Fruit fly (Drosophila melanogaster) whole organism, embryonic: ENCODE results near the gene wrm2.

Experiments
- Abd-B ChIP-seq: fragments of 200-800 bp; sonication (Bioruptor generic); optimal IDR thresholded peaks from 2 replicates; lab custom pipeline; 2018; ENCODE audit warnings: missing biosample characterization, mild to moderate bottlenecking, missing genetic modification characterization, moderate library complexity
- Atf-2 ChIP-seq: fragments of 200-800 bp; sonication (Bioruptor generic); optimal IDR thresholded peaks from 2 replicates; lab custom pipeline; 2016; ENCODE audit warnings: missing biosample characterization, missing genetic modification characterization
- CG10959 ChIP-seq: fragments of 200-800 bp; sonication (Bioruptor generic); IDR thresholded peaks from 2 replicates; pipeline ENCODE4 v1.3.6; 2022; ENCODE audit warnings: missing biosample characterization, missing genetic modification characterization
- CG11560 ChIP-seq: fragments of 200-800 bp; sonication (Bioruptor generic); IDR thresholded peaks from 3 replicates; pipeline ENCODE4 v1.3.6; 2022; ENCODE audit warnings: missing biosample characterization, missing genetic modification characterization
- CG12391 ChIP-seq: fragments of 200-800 bp; sonication (Bioruptor generic); optimal IDR thresholded peaks from 3 replicates; lab custom pipeline; 2018; ENCODE audit warnings: missing biosample characterization, mild to moderate bottlenecking, missing genetic modification characterization, moderate library complexity
- CG12659 ChIP-seq: fragments of 200-800 bp; sonication (Bioruptor generic); optimal IDR thresholded peaks from 3 replicates; lab custom pipeline; 2017; ENCODE audit warnings: mild to moderate bottlenecking, missing biosample characterization, missing genetic modification reagents, missing genetic modification characterization
- CG12769 ChIP-seq: fragments of 200-800 bp; sonication (Bioruptor generic); optimal IDR thresholded peaks from 2 replicates; lab custom pipeline; 2019; ENCODE audit warnings: missing biosample characterization, mild to moderate bottlenecking, missing genetic modification characterization, moderate library complexity
- CG13287 ChIP-seq: fragments of 200-800 bp; sonication (Bioruptor generic); IDR thresholded peaks from 2 replicates; pipeline ENCODE4 v1.3.6; 2022; ENCODE audit warnings: missing biosample characterization, missing genetic modification characterization; ENCODE audit not compliant: partially characterized antibody
- CG15269 ChIP-seq: fragments of 200-800 bp; sonication (Bioruptor generic); optimal IDR thresholded peaks from 2 replicates; lab custom pipeline; 2018; ENCODE audit warnings: missing biosample characterization, mild to moderate bottlenecking, missing genetic modification characterization, moderate library complexity
- CG16863 ChIP-seq: fragments of 200-800 bp; sonication (Bioruptor generic); optimal IDR thresholded peaks from 3 replicates; lab custom pipeline; 2016; ENCODE audit warnings: missing biosample characterization, missing genetic modification characterization
- CG18011 ChIP-seq: fragments of 200-800 bp; sonication (Bioruptor generic); optimal IDR thresholded peaks from 2 replicates; lab custom pipeline; 2017; ENCODE audit warnings: missing biosample characterization, missing genetic modification characterization, mild to moderate bottlenecking, moderate library complexity, missing genotype
- CG2678 ChIP-seq: fragments of 200-800 bp; sonication (Bioruptor generic); optimal IDR thresholded peaks from 3 replicates; lab custom pipeline; 2019; ENCODE audit warnings: missing biosample characterization, mild to moderate bottlenecking, missing genetic modification characterization, moderate library complexity
- CG2875 ChIP-seq: fragments of 200-800 bp; sonication (Bioruptor generic); optimal IDR thresholded peaks from 2 replicates; lab custom pipeline; 2017; ENCODE audit warnings: missing biosample characterization, mild to moderate bottlenecking, missing genetic modification characterization, missing genetic modification reagents
- CG32532 ChIP-seq: fragments of 200-800 bp; sonication (Bioruptor generic); IDR thresholded peaks from 2 replicates; pipeline ENCODE4 v1.3.6; 2022; ENCODE audit warnings: missing biosample characterization, missing genetic modification characterization
- CG3407 ChIP-seq: fragments of 200-800 bp; sonication (Bioruptor generic); optimal IDR thresholded peaks from 2 replicates; lab custom pipeline; 2018; ENCODE audit warnings: missing biosample characterization, mild to moderate bottlenecking, missing genetic modification characterization
- CG4617 ChIP-seq: fragments of 200-800 bp; sonication (Bioruptor generic); optimal IDR thresholded peaks from 3 replicates; lab custom pipeline; 2016; ENCODE audit warnings: missing biosample characterization, missing genetic modification characterization, borderline replicate concordance
- CG6791 ChIP-seq: fragments of 200-800 bp; sonication (Bioruptor generic); IDR thresholded peaks from 3 replicates; pipeline ENCODE4 v1.3.6; 2022; ENCODE audit warnings: missing biosample characterization, missing genetic modification characterization; ENCODE audit not compliant: partially characterized antibody
- CG8478 ChIP-seq: fragments of >200 bp; optimal IDR thresholded peaks from 2 replicates; lab custom pipeline; 2018
- CG9932 ChIP-seq: fragments of 200-800 bp; sonication (Bioruptor generic); IDR thresholded peaks from 2 replicates; pipeline ENCODE4 v1.3.6; 2022; ENCODE audit warnings: missing biosample characterization, missing genetic modification characterization
- Camta ChIP-seq: fragments of 200-800 bp; sonication (Bioruptor generic); optimal IDR thresholded peaks from 2 replicates; lab custom pipeline; 2016; ENCODE audit warnings: missing biosample characterization, missing genetic modification characterization
- E2f2 ChIP-seq: fragments of 200-800 bp; sonication (Bioruptor generic); IDR thresholded peaks from 2 replicates; pipeline ENCODE4 v1.3.6; 2022; ENCODE audit warnings: missing biosample characterization, missing genetic modification characterization
- Elba2 ChIP-seq: fragments of 200-800 bp; sonication (Bioruptor generic); optimal IDR thresholded peaks from 3 replicates; lab custom pipeline; 2016; ENCODE audit warnings: missing biosample characterization, missing genetic modification characterization
- Gsc ChIP-seq: fragments of 200-800 bp; sonication (Bioruptor generic); IDR thresholded peaks from 2 replicates; pipeline ENCODE4 v1.3.6; 2022; ENCODE audit warnings: missing biosample characterization, missing genetic modification characterization
- HLH3B ChIP-seq: fragments of 200-800 bp; sonication (Bioruptor generic); IDR thresholded peaks from 2 replicates; pipeline ENCODE4 v1.3.6; 2022; ENCODE audit warnings: missing biosample characterization, missing genetic modification characterization
- Hand ChIP-seq: fragments of 200-800 bp; sonication (Bioruptor generic); optimal IDR thresholded peaks from 2 replicates; lab custom pipeline; 2017; ENCODE audit warnings: mild to moderate bottlenecking, missing biosample characterization, missing genetic modification reagents, missing genetic modification characterization
- Hr39 ChIP-seq: fragments of >200 bp; optimal IDR thresholded peaks from 2 replicates; lab custom pipeline; 2017
- Hsf ChIP-seq: fragments of 200-800 bp; sonication (Bioruptor generic); optimal IDR thresholded peaks from 3 replicates; lab custom pipeline; 2016; ENCODE audit warnings: missing biosample characterization, missing genetic modification characterization
- MTF-1 ChIP-seq: fragments of 200-800 bp; sonication (Bioruptor generic); optimal IDR thresholded peaks from 2 replicates; lab custom pipeline; 2018; ENCODE audit warnings: missing biosample characterization, mild to moderate bottlenecking, missing genetic modification characterization, borderline replicate concordance
- Meics ChIP-seq: fragments of 200-800 bp; sonication (Bioruptor generic); optimal IDR thresholded peaks from 2 replicates; lab custom pipeline; 2017; ENCODE audit warnings: missing biosample characterization, mild to moderate bottlenecking, missing genetic modification characterization
- Mes4 ChIP-seq: fragments of 200-800 bp; sonication (Bioruptor generic); optimal IDR thresholded peaks from 2 replicates; lab custom pipeline; 2016; ENCODE audit warnings: missing biosample characterization, missing genetic modification characterization
- Ptx1 ChIP-seq: fragments of 200-800 bp; sonication (Bioruptor generic); IDR thresholded peaks from 2 replicates; pipeline ENCODE4 v1.3.6; 2022; ENCODE audit warnings: missing biosample characterization, missing genetic modification characterization
- Rx ChIP-seq: fragments of 200-800 bp; sonication (Bioruptor generic); IDR thresholded peaks from 2 replicates; pipeline ENCODE4 v1.3.6; 2022; ENCODE audit warnings: missing biosample characterization, missing genetic modification characterization
- Scr ChIP-seq: fragments of 200-800 bp; sonication (Bioruptor generic); IDR thresholded peaks from 2 replicates; pipeline ENCODE4 v1.3.6; 2022; ENCODE audit warnings: missing biosample characterization, missing genetic modification characterization; ENCODE audit not compliant: partially characterized antibody
- Vsx1 ChIP-seq: fragments of 200-800 bp; sonication (Bioruptor generic); optimal IDR thresholded peaks from 2 replicates; lab custom pipeline; 2017; ENCODE audit warnings: missing biosample characterization, mild to moderate bottlenecking, missing genetic modification characterization, missing genetic modification reagents
- cg ChIP-seq: fragments of 200-800 bp; sonication (Bioruptor generic); optimal IDR thresholded peaks from 3 replicates; lab custom pipeline; 2019; ENCODE audit warnings: missing biosample characterization, mild to moderate bottlenecking, missing genetic modification characterization, moderate library complexity
- chm ChIP-seq: fragments of 200-800 bp; sonication (Bioruptor generic); IDR thresholded peaks from 2 replicates; pipeline ENCODE4 v1.3.6; 2022; ENCODE audit warnings: missing biosample characterization, missing genetic modification characterization
- crc ChIP-seq: fragments of 200-800 bp; sonication (Bioruptor generic); optimal IDR thresholded peaks from 2 replicates; lab custom pipeline; 2016; ENCODE audit warnings: missing biosample characterization, missing genetic modification characterization
- en ChIP-seq: fragments of 200-800 bp; sonication (Bioruptor generic); optimal IDR thresholded peaks from 2 replicates; lab custom pipeline; 2016; ENCODE audit warnings: missing biosample characterization, missing genetic modification characterization
- fd64A ChIP-seq: fragments of 200-800 bp; sonication (Bioruptor generic); optimal IDR thresholded peaks from 3 replicates; lab custom pipeline; 2018; ENCODE audit warnings: missing biosample characterization, mild to moderate bottlenecking, missing genetic modification characterization
- kay ChIP-seq: fragments of 200-800 bp; sonication (Bioruptor generic); optimal IDR thresholded peaks from 2 replicates; lab custom pipeline; 2016; ENCODE audit warnings: missing biosample characterization, missing genetic modification characterization
- lab ChIP-seq: fragments of 200-800 bp; sonication (Bioruptor generic); optimal IDR thresholded peaks from 3 replicates; lab custom pipeline; 2017; ENCODE audit warnings: missing biosample characterization, missing genetic modification characterization, mild to moderate bottlenecking, moderate library complexity, missing genetic modification reagents
- lola ChIP-seq, 3 experiments: fragments of >200 bp in 2 of 3; fragments of 200-800 bp in 1 of 3; sonication (Bioruptor generic) in 1 of 3; optimal IDR thresholded peaks; 2 replicates each; lab custom pipeline; 2017 to 2019; ENCODE audit warnings: missing biosample characterization in 3 of 3, missing genetic modification characterization in 3 of 3, mild to moderate bottlenecking in 1 of 3, moderate library complexity in 1 of 3
- maf-S ChIP-seq: fragments of 200-800 bp; sonication (Bioruptor generic); optimal IDR thresholded peaks from 2 replicates; lab custom pipeline; 2016; ENCODE audit warnings: missing biosample characterization, missing genetic modification characterization
- nerfin-1 ChIP-seq: fragments of 200-800 bp; sonication (Bioruptor generic); optimal IDR thresholded peaks from 3 replicates; lab custom pipeline; 2019; ENCODE audit warnings: missing biosample characterization, mild to moderate bottlenecking, missing genetic modification characterization, moderate library complexity
- onecut ChIP-seq: fragments of 200-800 bp; sonication (Bioruptor generic); IDR thresholded peaks from 2 replicates; pipeline ENCODE4 v1.3.6; 2022; ENCODE audit warnings: missing biosample characterization, missing genetic modification characterization
- pb ChIP-seq: fragments of 200-800 bp; sonication (Bioruptor generic); optimal IDR thresholded peaks from 3 replicates; lab custom pipeline; 2016; ENCODE audit warnings: missing biosample characterization, missing genetic modification characterization
- row ChIP-seq: fragments of 200-800 bp; sonication (Bioruptor generic); IDR thresholded peaks from 3 replicates; pipeline ENCODE4 v1.3.6; 2022; ENCODE audit warnings: missing biosample characterization, missing genetic modification characterization
- tap ChIP-seq: fragments of 200-800 bp; optimal IDR thresholded peaks from 3 replicates; lab custom pipeline; 2019; ENCODE audit warnings: missing biosample characterization, mild to moderate bottlenecking, missing genetic modification characterization, moderate library complexity
- toy ChIP-seq: fragments of 200-800 bp; sonication (Bioruptor generic); IDR thresholded peaks from 2 replicates; pipeline ENCODE4 v1.3.6; 2022; ENCODE audit warnings: missing biosample characterization, missing genetic modification characterization
- trem ChIP-seq: fragments of 200-800 bp; optimal IDR thresholded peaks from 3 replicates; lab custom pipeline; 2019; ENCODE audit warnings: missing biosample characterization, mild to moderate bottlenecking, missing genetic modification characterization, moderate library complexity

Gene wrm2

DNA sequence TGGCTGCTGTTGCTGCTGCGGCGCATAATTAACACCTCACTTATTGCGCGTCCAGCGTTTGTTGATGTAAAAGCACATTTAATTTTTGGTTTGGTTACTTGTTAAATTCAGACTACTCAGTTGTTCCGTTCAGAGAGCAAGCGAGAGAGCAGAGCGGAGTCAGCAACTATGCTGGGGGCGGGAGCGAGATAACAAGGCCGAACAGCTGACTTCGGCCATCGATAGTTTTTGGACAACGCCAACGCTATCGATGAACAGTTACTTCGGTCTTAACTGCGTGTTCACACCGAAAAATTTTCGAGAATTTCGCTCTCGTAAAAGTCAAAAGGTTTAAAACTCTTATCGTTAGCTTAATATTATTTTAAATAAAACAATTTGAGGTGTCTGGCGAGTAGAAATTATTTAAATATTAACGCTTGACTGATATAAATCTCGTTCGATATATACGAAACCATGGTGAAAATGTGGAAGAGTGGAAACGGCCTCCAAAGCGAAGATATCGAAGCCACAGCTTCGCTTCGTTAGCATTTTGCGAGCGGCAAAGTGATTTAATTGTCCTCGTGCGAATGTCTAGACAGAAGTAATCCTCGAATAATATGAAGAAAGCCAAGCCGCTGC is 46.4 kb upstream of the wrm2 start, which contains the start of the genes SMSr and smid (continued):
- TF ChIP-seq Camta (GFP tag; lab: Kevin White, UChicago) (peak; percentile 69), Atf-2 (GFP tag; lab: Kevin White, UChicago) (no peak), maf-S (GFP tag; lab: Kevin White, UChicago) (peak; percentile 44), en (GFP tag; lab: Kevin White, UChicago) (no peak), trem (tag; lab: Kevin White, UChicago) (peak; percentile 85), CG16863 (GFP tag; lab: Kevin White, UChicago) (peak; percentile 21), CG15269 (tag; lab: Kevin White, UChicago) (peak; percentile 59), row (GFP tag; lab: Robert Waterston, UW) (peak; percentile 92), Hand (peak; percentile 10), CG11560 (no peak; the same call in 2 of the 3 replicates), HLH3B (GFP tag; lab: Robert Waterston, UW) (0 out of 2 replicates have a peak, but pooled peaks have one; percentile 22), CG3407 (GFP tag; lab: Kevin White, UChicago) (peak; percentile 21), Hr39 (lab: Kevin White, UChicago) (no peak), Rx (0 out of 2 replicates have a peak, but pooled peaks have one; percentile 10), nerfin-1 (tag; lab: Kevin White, UChicago) (peak; percentile 45), CG10959 (GFP tag; lab: Robert Waterston, UW) (no peak), Abd-B (GFP tag; lab: Kevin White, UChicago) (no peak), Mes4 (GFP tag; lab: Kevin White, UChicago) (no peak), toy (no peak), pb (GFP tag; lab: Kevin White, UChicago) (no peak), CG9932 (peak; percentile 80), tap (tag; lab: Kevin White, UChicago) (no peak), onecut (GFP tag; lab: Robert Waterston, UW) (no peak), Vsx1 (GFP tag; lab: Kevin White, UChicago) (peak; percentile 26), MTF-1 (no peak), CG18011 (peak; percentile 10), chm (GFP tag; lab: Robert Waterston, UW) (peak; percentile 32; the same call in 1 of the 2 replicates), lola (GFP tag; optimal IDR thresholded peaks at IDR 0.05; lab: Kevin White, UChicago) (peak in 2 of 3 experiments; percentile 61 to 65), Ptx1 (GFP tag; lab: Robert Waterston, UW) (peak; percentile 71), CG4617 (peak; percentile 30), CG32532 (GFP tag; lab: Robert Waterston, UW) (peak; percentile 70), CG12769 (tag; lab: Kevin White, UChicago) (no peak), fd64A (no peak), Elba2 (GFP tag; lab: Kevin White, UChicago) (no peak), CG8478 (lab: Kevin White, UChicago) (no peak), E2f2 (GFP tag; lab: Robert Waterston, UW) (peak; percentile 24; the same call in 1 of the 2 replicates), Scr (GFP tag; lab: Robert Waterston, UW) (peak; percentile 92), lab (GFP tag; lab: Kevin White, UChicago) (peak; percentile 51), kay (GFP tag; lab: Kevin White, UChicago) (peak; percentile 8), CG13287 (GFP tag; lab: Robert Waterston, UW) (peak; percentile 92), Gsc (GFP tag; lab: Robert Waterston, UW) (no peak), Meics (GFP tag; lab: Kevin White, UChicago) (peak; percentile 55), CG2678 (tag; lab: Kevin White, UChicago) (no peak), cg (no peak), CG6791 (GFP tag; lab: Robert Waterston, UW) (peak; percentile 75), CG12659 (GFP tag; lab: Kevin White, UChicago) (peak; percentile 71), CG2875 (GFP tag; lab: Kevin White, UChicago) (no peak), crc (peak; percentile 15), Hsf (GFP tag; lab: Kevin White, UChicago) (peak; percentile 68), CG12391 (peak; percentile 80)
